Worm (Caenorhabditis elegans) whole organism, early embryonic: Measurements from ENCODE around the gene fbxb-87.

Experiments used
- B0310.2 ChIP-seq: sonication (generic microtip); optimal IDR thresholded peaks from 2 replicates; lab custom pipeline; 2016; ENCODE audit warnings: mild to moderate bottlenecking, missing genetic modification characterization, missing compliant biosample characterization
- F13C5.2 ChIP-seq: sonication (generic microtip); optimal IDR thresholded peaks from 2 replicates; lab custom pipeline; 2017; ENCODE audit warnings: mild to moderate bottlenecking, missing genetic modification characterization, inconsistent platforms, missing compliant biosample characterization
- aly-1 ChIP-seq: sonication (generic microtip); optimal IDR thresholded peaks from 2 replicates; lab custom pipeline; 2016; ENCODE audit warnings: missing genetic modification characterization, missing compliant biosample characterization
- ama-1 ChIP-seq: fragments of 150-350 bp; optimal IDR thresholded peaks from 2 replicates; lab custom pipeline; 2014
- ceh-13 ChIP-seq: fragments of 200-800 bp; sonication (Bioruptor generic); optimal IDR thresholded peaks from 2 replicates; lab custom pipeline; 2018; ENCODE audit warnings: mild to moderate bottlenecking, missing genetic modification characterization, missing compliant biosample characterization
- ceh-36 ChIP-seq: sonication (generic microtip); optimal IDR thresholded peaks from 2 replicates; lab custom pipeline; 2016; ENCODE audit warnings: missing genetic modification characterization, inconsistent platforms, missing compliant biosample characterization
- ets-7 ChIP-seq: sonication (generic microtip); optimal IDR thresholded peaks from 2 replicates; lab custom pipeline; 2016; ENCODE audit warnings: missing genotype, missing genetic modification characterization, missing compliant biosample characterization
- flt-1 ChIP-seq: fragments of 200-800 bp; sonication (Bioruptor generic); IDR thresholded peaks from 2 replicates; pipeline ENCODE4 v1.3.6; 2022; ENCODE audit warnings: missing genetic modification characterization, missing compliant biosample characterization
- hmbx-1 ChIP-seq: sonication (generic microtip); optimal IDR thresholded peaks from 2 replicates; lab custom pipeline; 2016; ENCODE audit warnings: mild to moderate bottlenecking, missing genetic modification characterization, missing compliant biosample characterization
- hmg-4 ChIP-seq: fragments of 200-800 bp; sonication (Bioruptor generic); optimal IDR thresholded peaks from 2 replicates; lab custom pipeline; 2018; ENCODE audit warnings: mild to moderate bottlenecking, missing genetic modification characterization, missing compliant biosample characterization
- hnd-1 ChIP-seq: sonication (generic microtip); optimal IDR thresholded peaks from 2 replicates; lab custom pipeline; 2016; ENCODE audit warnings: missing genetic modification characterization, missing compliant biosample characterization
- pes-1 ChIP-seq: fragments of 200-800 bp; sonication (Bioruptor generic); IDR thresholded peaks from 2 replicates; pipeline ENCODE4 v1.3.6; 2022; ENCODE audit warnings: missing genetic modification reagents, missing genetic modification characterization, missing compliant biosample characterization
- scrt-1 ChIP-seq: fragments of 200-800 bp; sonication (Bioruptor generic); IDR thresholded peaks from 2 replicates; pipeline ENCODE4 v1.3.6; 2022; ENCODE audit warnings: missing genetic modification characterization, missing compliant biosample characterization
- sea-1 ChIP-seq: fragments of 200-800 bp; sonication (Bioruptor generic); conservative IDR thresholded peaks from 2 replicates; pipeline ENCODE4 v1.3.6; 2022; ENCODE audit warnings: missing genetic modification characterization, missing compliant biosample characterization
- tbx-11 ChIP-seq: fragments of 200-800 bp; sonication (Bioruptor generic); IDR thresholded peaks from 2 replicates; pipeline ENCODE4 v1.3.6; 2022; ENCODE audit warnings: missing genetic modification characterization, missing compliant biosample characterization
- tbx-37 ChIP-seq: fragments of 200-800 bp; sonication (Bioruptor generic); conservative IDR thresholded peaks from 2 replicates; pipeline ENCODE4 v1.3.6; 2022; ENCODE audit warnings: missing genetic modification reagents, missing genetic modification characterization, missing compliant biosample characterization
- tra-4 ChIP-seq: sonication (generic microtip); optimal IDR thresholded peaks from 2 replicates; lab custom pipeline; 2017; ENCODE audit warnings: missing genetic modification characterization, missing compliant biosample characterization

The fbxb-87 gene

DNA sequence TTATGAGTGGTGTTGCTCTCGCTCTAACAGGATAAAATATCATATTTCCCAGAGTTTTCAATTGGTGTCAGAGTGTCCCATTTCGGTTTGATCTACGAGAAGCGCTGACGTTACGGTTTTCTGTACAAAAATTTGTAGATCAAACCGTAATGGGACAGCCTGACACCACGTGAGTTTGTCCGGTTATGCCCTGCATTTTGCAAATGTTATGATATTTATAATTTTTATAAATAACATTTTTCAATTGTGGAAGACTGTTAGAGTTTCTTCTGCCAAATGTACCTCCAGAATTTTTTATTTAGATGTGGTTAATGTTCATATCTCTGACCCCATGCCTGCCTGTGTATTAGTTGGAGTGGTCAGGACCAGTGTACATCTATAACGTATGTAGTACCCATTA, at the start of gene fbxb-87:
Gene fbxb-87 (plus strand): TSS at position 301 of the 400 bp plus-strand sequence.
- TF ChIP-seq flt-1 (GFP tag; lab: Robert Waterston, UW) (no peak), hmg-4 (GFP tag; lab: Kevin White, UChicago) (no peak), ama-1 (lab: Kevin White, UChicago) (no peak), hmbx-1 (tag; lab: Kevin White, UChicago) (no peak), hnd-1 (tag; lab: Kevin White, UChicago) (no peak), ceh-36 (tag; lab: Kevin White, UChicago) (no peak), scrt-1 (GFP tag; lab: Robert Waterston, UW) (no peak), tra-4 (tag; lab: Kevin White, UChicago) (no peak), aly-1 (tag; lab: Kevin White, UChicago) (no peak), tbx-37 (GFP tag; lab: Robert Waterston, UW) (no peak)

DNA sequence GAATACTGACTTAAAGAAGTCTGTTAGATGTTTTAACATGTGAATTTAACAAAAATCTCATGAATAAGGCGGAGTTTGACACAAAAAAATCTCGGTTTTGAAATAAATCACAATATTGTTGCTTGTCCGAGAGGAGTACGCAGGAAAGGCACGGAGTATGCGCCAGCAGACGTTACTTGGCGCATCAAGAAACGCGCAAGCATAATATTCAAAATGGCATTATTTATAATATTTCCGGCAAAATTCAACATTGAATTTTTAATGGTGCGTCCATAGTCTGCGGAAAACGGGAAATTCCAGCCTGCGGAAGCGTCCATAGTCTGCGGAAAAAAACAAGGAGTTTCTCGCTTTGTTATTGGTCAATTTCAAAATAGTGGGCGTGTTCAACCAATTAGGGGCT, 49.4 kb upstream of the fbxb-87 start, which contains the start of gene pde-12:
Gene pde-12 (minus strand): TSS at position 148 of the 400 bp plus-strand sequence.
- TF ChIP-seq hnd-1 (tag; lab: Kevin White, UChicago) (no peak), F13C5.2 (tag; lab: Kevin White, UChicago) (peak; percentile 17), flt-1 (GFP tag; lab: Robert Waterston, UW) (0 out of 2 replicates have a peak, but pooled peaks have one; percentile 17)

DNA sequence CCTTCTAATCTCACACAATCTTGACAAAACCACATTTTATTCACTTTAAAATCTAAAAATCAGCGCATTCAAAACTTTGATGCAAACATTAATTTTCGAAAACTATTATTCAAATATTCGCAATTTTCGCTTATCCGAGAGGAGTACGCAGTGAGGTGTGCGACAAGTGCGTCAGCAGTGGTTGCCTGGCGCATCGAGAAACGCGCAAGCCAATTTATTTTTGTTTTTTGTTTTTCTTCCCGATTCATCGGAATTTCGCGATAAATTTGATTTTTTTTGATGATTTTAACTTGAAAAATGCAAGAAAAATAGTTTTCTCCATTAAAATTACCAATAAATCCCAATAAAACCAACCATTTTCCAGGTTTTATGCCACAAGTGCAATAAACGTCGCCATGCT, 45.5 kb upstream of the fbxb-87 start, which contains the start of the genes fbxb-85 and hex-3:
Gene fbxb-85 (minus strand): TSS at position 106 of the 400 bp plus-strand sequence.
Gene hex-3 (plus strand): TSS at position 365 of the 400 bp plus-strand sequence.
- TF ChIP-seq scrt-1 (GFP tag; lab: Robert Waterston, UW), result peak; percentile 62; the same call in 1 of the 2 replicates
- TF ChIP-seq hmbx-1 (tag; lab: Kevin White, UChicago), result peak; percentile 24
- peak; percentile 73 for TF ChIP-seq tbx-37 (GFP tag; lab: Robert Waterston, UW)
- TF ChIP-seq B0310.2 (tag; lab: Kevin White, UChicago), result peak; percentile 43
- TF ChIP-seq hmg-4 (GFP tag; lab: Kevin White, UChicago), result peak; percentile 84
- TF ChIP-seq aly-1 (tag; lab: Kevin White, UChicago), result peak; percentile 52
- peak; percentile 65 for TF ChIP-seq ceh-36 (tag; lab: Kevin White, UChicago)
- peak; percentile 70 for TF ChIP-seq flt-1 (GFP tag; lab: Robert Waterston, UW)
- peak; percentile 76 for TF ChIP-seq tbx-11 (GFP tag; lab: Robert Waterston, UW)
- TF ChIP-seq F13C5.2 (tag; lab: Kevin White, UChicago), result peak; percentile 93
- 0 out of 2 replicates have a peak, but pooled peaks have one; percentile 67 for TF ChIP-seq sea-1 (GFP tag; lab: Robert Waterston, UW)
- peak; percentile 42 for TF ChIP-seq ets-7 (tag; lab: Kevin White, UChicago)
- TF ChIP-seq hnd-1 (tag; lab: Kevin White, UChicago), result peak; percentile 32
- TF ChIP-seq pes-1 (GFP tag; lab: Robert Waterston, UW), result peak; percentile 78
- peak; percentile 56 for TF ChIP-seq tra-4 (tag; lab: Kevin White, UChicago)
- no peak for TF ChIP-seq ama-1 (lab: Kevin White, UChicago)
- peak; percentile 48 for TF ChIP-seq ceh-13 (GFP tag; lab: Kevin White, UChicago)

DNA sequence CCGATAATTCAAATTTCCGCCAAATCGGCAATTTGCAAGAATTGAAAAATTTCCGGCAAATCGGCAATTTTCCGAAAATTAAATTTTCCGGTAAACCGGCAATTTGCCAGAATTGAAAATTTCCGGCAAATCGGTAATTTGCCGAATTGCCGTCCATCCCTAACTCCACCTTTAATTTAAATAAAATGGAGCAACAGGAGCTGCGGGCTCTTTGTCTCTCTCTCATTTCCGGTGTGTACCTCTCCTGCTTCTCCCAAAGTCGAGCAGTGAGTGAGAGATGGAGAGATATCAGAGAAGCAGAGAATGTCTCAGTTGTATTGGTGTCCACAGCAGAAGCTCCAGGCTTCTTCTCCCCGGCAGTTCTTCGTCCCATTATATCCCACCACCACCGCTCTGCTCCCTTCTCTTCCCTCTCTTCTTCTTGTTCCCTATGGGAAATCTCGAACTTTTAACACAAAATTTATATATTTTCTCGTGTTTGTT, 38.9 kb upstream of the fbxb-87 start, which contains the start of gene Y39A1C.1:
Gene Y39A1C.1 (plus strand): TSS at position 51 of the 483 bp plus-strand sequence.
- TF ChIP-seq sea-1 (GFP tag; lab: Robert Waterston, UW) (no peak), hmg-4 (GFP tag; lab: Kevin White, UChicago) (no peak), hnd-1 (tag; lab: Kevin White, UChicago) (no peak)

DNA sequence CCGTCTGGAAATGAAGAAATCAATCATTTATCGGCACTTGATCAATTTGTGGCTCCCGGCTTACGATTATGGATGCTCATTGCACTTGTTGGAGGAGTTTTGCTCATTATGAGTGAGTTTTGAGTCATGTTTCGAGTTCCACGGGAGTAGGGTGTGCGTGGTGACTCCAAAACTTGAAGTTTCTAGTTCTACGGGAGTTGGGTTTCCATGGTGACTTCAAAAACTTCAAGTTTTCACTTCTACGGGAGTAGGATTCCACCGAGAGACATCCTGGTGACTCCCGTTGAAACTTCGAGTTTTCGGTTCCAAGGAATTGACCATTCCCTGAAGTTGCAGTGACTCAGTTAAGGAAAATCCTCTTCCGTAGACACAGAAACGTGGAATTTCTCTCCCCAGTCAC, 37.5 kb upstream of the fbxb-87 start:
- TF ChIP-seq ama-1 (lab: Kevin White, UChicago) (no peak), sea-1 (GFP tag; lab: Robert Waterston, UW) (0 out of 2 replicates have a peak, but pooled peaks have one; percentile 46), tra-4 (tag; lab: Kevin White, UChicago) (no peak), ets-7 (tag; lab: Kevin White, UChicago) (peak; percentile 12), B0310.2 (tag; lab: Kevin White, UChicago) (peak; percentile 62), flt-1 (GFP tag; lab: Robert Waterston, UW) (no peak), ceh-36 (tag; lab: Kevin White, UChicago) (no peak), hmbx-1 (tag; lab: Kevin White, UChicago) (no peak), tbx-11 (GFP tag; lab: Robert Waterston, UW) (0 out of 2 replicates have a peak, but pooled peaks have one; percentile 38), pes-1 (GFP tag; lab: Robert Waterston, UW) (peak; percentile 80), ceh-13 (GFP tag; lab: Kevin White, UChicago) (peak; percentile 59), scrt-1 (GFP tag; lab: Robert Waterston, UW) (no peak), hmg-4 (GFP tag; lab: Kevin White, UChicago) (no peak), hnd-1 (tag; lab: Kevin White, UChicago) (peak; percentile 33), F13C5.2 (tag; lab: Kevin White, UChicago) (no peak), aly-1 (tag; lab: Kevin White, UChicago) (no peak), tbx-37 (GFP tag; lab: Robert Waterston, UW) (peak; percentile 60; the same call in 1 of the 2 replicates)

DNA sequence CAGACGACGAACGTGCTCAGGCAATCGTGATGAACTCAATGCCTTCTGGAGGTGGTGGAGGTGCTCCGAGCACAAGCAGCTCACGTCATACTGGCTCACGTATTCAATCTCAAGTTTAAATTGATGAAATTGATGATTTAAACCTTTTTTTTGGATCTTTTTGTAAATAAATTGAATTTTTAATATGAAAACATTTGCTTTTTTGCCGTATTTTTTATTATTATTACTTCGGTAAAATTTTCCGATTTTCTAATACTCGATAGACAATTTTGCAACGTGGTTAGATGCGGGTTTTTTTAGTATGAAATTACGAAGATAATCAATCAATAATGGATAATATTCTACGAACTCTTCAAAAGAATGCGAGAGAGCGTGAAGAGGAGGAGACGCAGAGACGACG, 36.3 kb upstream of the fbxb-87 start, which contains the start of gene oxi-1:
Gene oxi-1 (plus strand): TSS at position 301 of the 400 bp plus-strand sequence.
- TF ChIP-seq flt-1 (GFP tag; lab: Robert Waterston, UW) (no peak), ets-7 (tag; lab: Kevin White, UChicago) (no peak), hnd-1 (tag; lab: Kevin White, UChicago) (no peak), sea-1 (GFP tag; lab: Robert Waterston, UW) (no peak), ceh-36 (tag; lab: Kevin White, UChicago) (no peak), tra-4 (tag; lab: Kevin White, UChicago) (no peak), tbx-37 (GFP tag; lab: Robert Waterston, UW) (no peak), hmg-4 (GFP tag; lab: Kevin White, UChicago) (no peak), B0310.2 (tag; lab: Kevin White, UChicago) (no peak)
